Fruit fly (Drosophila melanogaster): ENCODE data around the gene RYa-R.

DNA sequence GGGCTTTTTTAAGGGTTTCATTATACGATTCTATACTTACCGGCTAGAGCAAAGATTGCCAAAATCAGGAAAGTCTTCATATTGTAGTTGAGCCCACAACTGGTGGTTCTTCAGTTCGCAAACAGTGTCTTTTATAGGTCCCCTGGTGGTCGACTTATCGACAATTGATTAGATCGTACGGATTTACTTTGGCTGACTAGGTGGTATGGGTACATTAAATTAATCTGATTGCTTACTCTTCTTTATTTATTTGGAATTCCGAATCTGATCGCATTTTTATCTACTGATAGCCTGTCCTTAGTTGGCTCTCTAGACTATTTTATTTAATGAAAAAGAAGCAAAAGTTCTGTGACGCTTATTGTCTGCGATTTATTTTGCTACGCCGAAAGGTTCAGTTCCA, 29.2 kb downstream of the RYa-R start, which contains the start of gene CG6271:
- no peak for TF ChIP-seq Chrac-16 (GFP tag; optimal IDR thresholded peaks at IDR 0.05)
- no peak for TF ChIP-seq CG4730 (GFP tag; IDR thresholded peaks at IDR 0.05)
- no peak for TF ChIP-seq CG1603 (tag; optimal IDR thresholded peaks at IDR 0.05)
- TF ChIP-seq disco-r (GFP tag; optimal IDR thresholded peaks at IDR 0.05) = no peak
- TF ChIP-seq MESR4 (GFP tag; optimal IDR thresholded peaks at IDR 0.05) = no peak
- TF ChIP-seq kni (GFP tag; optimal IDR thresholded peaks at IDR 0.05) = no peak
- TF ChIP-seq luna (GFP tag; optimal IDR thresholded peaks at IDR 0.05) = no peak
- no peak for TF ChIP-seq CG17802 (tag; optimal IDR thresholded peaks at IDR 0.05)
- TF ChIP-seq fd3F (GFP tag; optimal IDR thresholded peaks at IDR 0.05) = no peak
- TF ChIP-seq Adf1 (GFP tag; IDR thresholded peaks at IDR 0.05) = no peak
- TF ChIP-seq dysf (GFP tag; IDR thresholded peaks at IDR 0.05) = no peak
- no peak for TF ChIP-seq B-H1 (GFP tag; IDR thresholded peaks at IDR 0.05)
- TF ChIP-seq HHEX (GFP tag; optimal IDR thresholded peaks at IDR 0.05) = no peak
- no peak for TF ChIP-seq HmgD (GFP tag; optimal IDR thresholded peaks at IDR 0.05)

All from whole organism, embryonic.